Fruit fly (Drosophila melanogaster) whole organism: ENCODE results near the gene Sgs8.

Source experiments
- CG8478 ChIP-seq: fragments of >200 bp; optimal IDR thresholded peaks from 2 replicates; lab custom pipeline; 2018; ENCODE audit warnings: inconsistent platforms
- Dll ChIP-seq: fragments of >200 bp; optimal IDR thresholded peaks from 2 replicates; lab custom pipeline; 2017
- EcR ChIP-seq, 2 experiments: fragments of >200 bp; optimal IDR thresholded peaks; 2 replicates each; lab custom pipeline; 2017; ENCODE audit warnings: missing biosample characterization in 2 of 2, missing genetic modification characterization in 2 of 2, missing genetic modification reagents in 2 of 2
- pan ChIP-seq: fragments of >200 bp; optimal IDR thresholded peaks from 2 replicates; lab custom pipeline; 2017
- psq ChIP-seq: fragments of >200 bp; optimal IDR thresholded peaks from 2 replicates; lab custom pipeline; 2017
- usp ChIP-seq: fragments of >200 bp; optimal IDR thresholded peaks from 2 replicates; lab custom pipeline; 2017; ENCODE audit warnings: missing biosample characterization, missing genetic modification characterization, mixed read lengths

Gene Sgs8

DNA sequence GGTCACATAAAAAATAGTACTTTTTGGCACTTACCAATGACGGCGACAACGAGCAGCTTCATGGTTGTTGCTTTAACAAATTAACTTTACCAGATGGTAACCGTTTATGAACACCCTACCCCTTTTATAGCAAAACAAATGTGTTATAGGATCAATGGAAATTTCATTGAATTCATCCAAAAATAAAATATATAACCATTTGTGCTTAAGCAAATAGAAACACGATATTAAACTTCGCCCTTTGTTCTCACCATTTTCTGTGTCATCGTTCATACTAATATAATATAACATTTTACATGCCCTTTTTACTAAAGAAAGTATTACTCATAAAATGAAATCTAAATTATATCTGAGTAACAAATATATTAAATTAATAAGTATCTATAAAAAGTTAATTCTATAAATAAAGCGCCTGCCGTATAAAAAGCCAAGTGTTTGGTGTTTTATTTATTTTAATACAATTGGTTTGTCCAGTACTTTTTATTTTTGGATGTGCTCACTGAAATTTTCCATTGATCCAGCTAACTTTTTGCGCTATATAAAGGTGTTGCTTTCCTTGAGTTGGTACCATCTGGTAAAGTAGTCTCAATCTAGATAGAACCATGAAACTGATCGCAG, at the start of gene Sgs8, which contains the start of gene Sgs7:
Sgs8 (minus strand) TSS at position 101 of the 618 bp plus-strand sequence.
Sgs7 (plus strand) TSS at position 568 of the 618 bp plus-strand sequence.
- TF ChIP-seq pan (lab: Kevin White, UChicago) (no peak), usp (GFP tag; lab: Kevin White, UChicago) (no peak), CG8478 (no peak), EcR (GFP tag; optimal IDR thresholded peaks at IDR 0.05; lab: Kevin White, UChicago) (no peak), psq (no peak), Dll (lab: Kevin White, UChicago) (no peak)

DNA sequence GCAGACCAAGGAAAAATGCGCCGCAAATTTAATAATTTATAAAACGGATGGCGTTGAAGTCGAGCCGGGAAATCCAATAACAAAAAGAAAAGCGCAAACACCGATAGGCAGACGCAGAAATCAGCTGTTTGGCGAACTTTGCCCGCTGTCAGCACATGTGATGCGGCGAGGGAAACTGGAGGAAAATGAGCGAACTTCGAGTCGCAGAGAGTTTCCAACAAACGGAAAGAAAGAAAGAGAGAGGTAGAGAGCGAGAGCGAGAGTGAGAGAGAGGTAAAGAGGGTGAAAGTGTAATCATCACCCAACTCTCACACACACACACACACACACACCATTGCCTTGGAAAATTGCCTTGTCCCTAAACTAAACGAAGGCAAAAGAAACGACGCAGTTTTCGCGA, 48.0 kb upstream of the Sgs8 start:
- TF ChIP-seq CG8478 (no peak), pan (lab: Kevin White, UChicago) (no peak), Dll (lab: Kevin White, UChicago) (no peak), EcR (GFP tag; optimal IDR thresholded peaks at IDR 0.05; lab: Kevin White, UChicago) (no peak), usp (GFP tag; lab: Kevin White, UChicago) (no peak), psq (no peak)

DNA sequence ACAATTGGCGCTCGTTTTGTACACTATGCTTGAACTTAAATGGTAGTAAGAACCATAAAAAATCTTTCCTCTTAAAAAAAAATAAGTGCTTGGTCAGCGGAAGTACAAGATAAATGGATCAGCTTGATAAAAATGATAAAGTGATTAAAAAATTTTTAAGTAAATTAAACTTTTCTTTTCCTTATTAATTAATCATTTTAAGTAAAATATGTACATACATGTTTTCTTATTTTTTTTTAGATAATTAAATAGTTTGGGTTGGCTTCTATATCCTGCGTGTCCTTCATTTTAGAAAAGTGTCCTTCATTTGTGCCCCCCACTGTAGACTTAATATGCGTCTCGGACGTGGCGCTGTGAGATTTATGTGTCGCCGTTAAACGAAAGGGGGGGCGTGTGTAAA, 47.4 kb upstream of the Sgs8 start:
- TF ChIP-seq CG8478 = no peak
- no peak for TF ChIP-seq psq
- TF ChIP-seq Dll (lab: Kevin White, UChicago) = no peak

DNA sequence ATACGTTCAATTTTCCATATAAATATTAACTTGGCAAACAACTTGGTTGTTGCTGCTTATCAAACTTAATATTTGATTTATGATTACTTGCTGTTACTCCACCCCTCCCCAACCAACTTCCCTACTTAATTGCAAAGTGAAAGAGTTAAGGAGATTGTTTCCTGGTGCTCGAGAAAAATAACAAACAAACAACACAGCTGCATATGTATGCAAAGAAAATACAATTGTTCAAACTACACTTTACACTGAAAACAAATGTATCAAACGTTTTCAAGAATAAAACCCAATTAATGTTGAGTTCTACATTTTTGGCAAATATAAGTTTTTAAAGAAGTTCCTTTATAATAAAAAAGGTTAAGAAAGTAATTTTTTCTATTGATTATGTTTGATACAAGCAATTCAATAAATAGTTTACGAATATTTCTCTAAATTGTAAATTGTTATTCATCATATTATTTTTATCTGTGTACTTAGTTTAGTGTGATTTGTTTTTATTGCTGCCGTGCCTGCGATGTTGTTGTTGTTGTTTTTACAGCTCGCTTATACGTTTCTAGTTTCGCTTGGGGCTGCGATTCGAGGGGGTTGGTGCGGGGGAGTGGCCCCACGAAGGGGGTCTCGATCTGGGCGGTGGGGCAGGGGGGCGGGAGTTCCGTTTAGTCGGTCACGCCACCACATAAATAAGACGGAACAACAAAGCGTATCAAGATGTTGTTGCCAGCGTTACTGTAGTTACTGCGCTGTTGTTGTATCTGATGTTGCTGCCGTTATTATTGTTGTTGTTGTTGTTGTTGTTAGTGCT, 46.7 kb upstream of the Sgs8 start:
- TF ChIP-seq usp (GFP tag; lab: Kevin White, UChicago) = no peak
- no peak for TF ChIP-seq pan (lab: Kevin White, UChicago)
- TF ChIP-seq CG8478 = no peak
- no peak for TF ChIP-seq psq
- no peak for TF ChIP-seq EcR (GFP tag; optimal IDR thresholded peaks at IDR 0.05; lab: Kevin White, UChicago)
- TF ChIP-seq Dll (lab: Kevin White, UChicago) = no peak

DNA sequence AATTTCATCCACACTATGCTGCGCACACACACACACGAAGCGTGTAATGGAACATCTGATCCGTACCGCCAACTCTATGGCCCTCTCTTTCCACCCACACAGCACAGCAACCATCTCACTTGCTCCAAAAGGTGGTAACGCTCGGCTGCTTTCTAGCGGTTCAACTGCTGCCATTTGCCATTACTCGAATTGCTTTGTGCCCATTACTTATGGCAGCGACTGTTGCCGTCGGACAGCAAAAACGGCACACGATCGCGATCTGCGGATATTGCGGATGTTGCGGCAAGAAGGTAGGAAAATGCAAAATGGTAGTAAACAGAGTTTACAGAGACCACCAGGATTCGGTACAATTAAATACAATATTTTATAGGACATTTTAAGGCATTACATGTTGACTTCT, 45.6 kb upstream of the Sgs8 start:
- no peak for TF ChIP-seq CG8478
- TF ChIP-seq Dll (lab: Kevin White, UChicago) = no peak
- no peak for TF ChIP-seq psq
- TF ChIP-seq usp (GFP tag; lab: Kevin White, UChicago) = no peak
- TF ChIP-seq pan (lab: Kevin White, UChicago) = no peak
- no peak for TF ChIP-seq EcR (GFP tag; optimal IDR thresholded peaks at IDR 0.05; lab: Kevin White, UChicago)

DNA sequence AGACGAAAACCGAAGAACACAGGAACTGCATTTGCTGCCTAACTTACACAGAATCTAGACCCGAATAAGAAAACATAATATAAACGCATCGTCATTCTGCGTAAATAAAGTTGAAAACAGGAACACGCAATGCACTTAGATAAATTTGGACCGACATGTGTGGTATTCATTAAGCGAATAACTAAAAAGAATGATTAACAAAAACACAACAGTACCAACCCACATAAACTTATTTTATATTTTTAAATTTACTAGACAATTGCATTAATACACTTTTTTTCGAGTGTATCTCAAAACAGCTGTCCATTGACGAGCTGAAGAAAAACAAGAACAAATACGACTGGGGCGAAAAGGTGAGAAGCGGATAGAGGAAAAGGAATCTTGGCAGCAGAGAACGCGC, 45.1 kb upstream of the Sgs8 start:
- TF ChIP-seq EcR (GFP tag; optimal IDR thresholded peaks at IDR 0.05; lab: Kevin White, UChicago) (no peak), pan (lab: Kevin White, UChicago) (no peak), CG8478 (no peak), psq (no peak), Dll (lab: Kevin White, UChicago) (no peak), usp (GFP tag; lab: Kevin White, UChicago) (no peak)

DNA sequence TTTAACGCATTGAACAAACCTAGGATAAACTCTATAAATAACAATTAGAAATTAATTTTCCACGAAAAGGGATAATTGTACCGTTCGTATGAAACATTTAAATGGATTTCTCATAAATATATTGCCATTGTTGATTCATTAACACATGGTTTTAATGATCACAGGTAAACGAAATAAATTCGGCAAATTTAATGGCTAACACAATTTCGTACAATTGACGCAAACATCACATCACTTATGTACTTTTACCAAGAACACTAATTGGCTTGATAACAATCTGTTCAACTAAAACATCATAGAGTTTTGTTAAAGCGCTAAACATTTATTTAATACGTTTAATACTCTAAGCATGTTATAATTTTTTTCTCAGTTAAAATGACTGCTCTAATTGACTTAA, 44.5 kb upstream of the Sgs8 start:
- no peak for TF ChIP-seq Dll (lab: Kevin White, UChicago)
- TF ChIP-seq EcR (GFP tag; optimal IDR thresholded peaks at IDR 0.05; lab: Kevin White, UChicago) = no peak
- TF ChIP-seq psq = no peak
- TF ChIP-seq pan (lab: Kevin White, UChicago) = no peak
- TF ChIP-seq CG8478 = no peak
- no peak for TF ChIP-seq usp (GFP tag; lab: Kevin White, UChicago)

DNA sequence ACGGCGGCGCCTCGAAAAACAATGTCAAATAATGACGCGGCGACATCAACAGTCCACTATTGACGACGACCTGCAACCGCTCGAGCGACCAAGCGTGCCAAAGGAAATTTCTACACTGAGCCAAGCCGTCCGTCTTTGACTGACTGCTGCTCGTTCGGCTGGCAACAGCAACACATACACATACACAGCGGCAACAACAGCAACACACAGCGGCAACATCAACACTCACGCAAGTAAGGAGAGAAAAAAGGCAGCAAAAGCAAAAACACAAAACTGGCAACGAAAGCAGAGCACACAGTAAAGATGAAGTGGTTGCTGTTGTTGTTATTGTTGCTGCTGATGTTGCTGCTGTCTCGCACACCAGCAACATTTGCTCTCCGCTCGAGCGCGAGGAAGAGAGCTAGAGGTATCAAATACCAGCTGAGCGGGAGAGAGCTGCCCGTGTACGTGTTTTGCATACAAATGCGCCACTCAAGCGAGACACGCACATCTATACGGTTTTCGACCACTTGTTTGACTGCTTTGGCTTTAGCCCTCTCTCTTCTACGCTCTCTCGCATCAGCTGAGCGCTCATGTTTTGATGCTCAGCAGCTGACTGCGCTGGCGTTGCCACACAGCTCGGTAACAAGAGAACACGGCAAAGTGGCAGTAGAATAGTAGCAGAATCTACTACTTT, 43.9 kb upstream of the Sgs8 start:
- TF ChIP-seq CG8478 (peak; percentile 56), Dll (lab: Kevin White, UChicago) (peak; percentile 98), pan (lab: Kevin White, UChicago) (no peak)

DNA sequence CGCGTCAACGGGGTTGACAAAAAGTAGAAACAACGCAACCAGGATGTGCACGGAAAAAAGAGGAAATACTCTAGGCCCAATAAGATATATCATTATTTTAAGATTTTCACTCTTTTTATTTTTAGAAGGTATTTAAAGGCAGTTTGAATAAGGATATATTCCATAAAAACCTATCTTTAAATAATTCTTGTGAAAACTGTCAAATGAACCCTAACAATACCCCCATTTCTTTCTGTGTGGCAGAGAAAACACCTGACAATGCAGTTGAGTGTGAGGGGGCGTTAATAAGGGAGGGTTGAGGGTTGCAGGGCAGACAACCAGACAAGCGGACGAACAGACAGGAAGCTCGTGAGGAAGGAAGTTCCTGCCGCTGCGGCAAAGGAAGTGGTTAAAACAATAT, 42.8 kb upstream of the Sgs8 start:
- TF ChIP-seq psq = no peak
- TF ChIP-seq usp (GFP tag; lab: Kevin White, UChicago) = no peak
- no peak for TF ChIP-seq pan (lab: Kevin White, UChicago)

DNA sequence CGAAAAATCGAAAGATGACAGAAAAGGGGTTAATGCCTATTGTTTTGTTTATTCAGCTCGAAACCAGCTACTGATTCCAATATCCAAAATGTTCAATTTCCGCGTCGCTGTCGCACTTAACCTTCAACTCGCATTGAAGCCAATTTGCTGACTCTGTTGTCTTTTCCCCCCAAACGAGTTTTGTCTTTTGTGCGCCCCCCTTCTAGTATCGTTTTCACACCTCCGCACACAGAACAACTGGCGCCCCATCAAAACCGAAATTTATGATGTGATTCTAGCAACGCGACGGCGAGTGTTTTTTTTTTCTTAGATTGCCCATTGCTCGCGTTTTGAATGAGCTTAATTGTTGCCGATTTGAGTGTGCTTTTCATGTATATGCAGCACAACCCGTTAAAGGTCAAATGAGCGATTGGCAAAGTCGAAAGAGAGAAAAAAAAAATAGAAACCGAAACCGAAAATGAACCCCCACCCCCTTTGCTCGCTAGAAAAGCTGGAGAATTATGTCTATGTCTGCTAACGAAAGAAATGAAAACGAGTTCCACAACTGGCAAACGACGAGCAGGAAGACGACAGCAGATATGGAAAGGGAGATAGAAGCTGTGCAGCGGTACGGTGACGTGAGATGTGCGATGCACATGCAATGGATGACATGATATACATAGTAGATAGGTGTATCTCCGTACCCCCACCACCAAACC, 41.3 kb upstream of the Sgs8 start:
- no peak for TF ChIP-seq Dll (lab: Kevin White, UChicago)
- no peak for TF ChIP-seq CG8478
- TF ChIP-seq EcR (GFP tag; optimal IDR thresholded peaks at IDR 0.05; lab: Kevin White, UChicago) = no peak
- TF ChIP-seq pan (lab: Kevin White, UChicago) = no peak
- TF ChIP-seq psq = no peak
- TF ChIP-seq usp (GFP tag; lab: Kevin White, UChicago) = no peak

DNA sequence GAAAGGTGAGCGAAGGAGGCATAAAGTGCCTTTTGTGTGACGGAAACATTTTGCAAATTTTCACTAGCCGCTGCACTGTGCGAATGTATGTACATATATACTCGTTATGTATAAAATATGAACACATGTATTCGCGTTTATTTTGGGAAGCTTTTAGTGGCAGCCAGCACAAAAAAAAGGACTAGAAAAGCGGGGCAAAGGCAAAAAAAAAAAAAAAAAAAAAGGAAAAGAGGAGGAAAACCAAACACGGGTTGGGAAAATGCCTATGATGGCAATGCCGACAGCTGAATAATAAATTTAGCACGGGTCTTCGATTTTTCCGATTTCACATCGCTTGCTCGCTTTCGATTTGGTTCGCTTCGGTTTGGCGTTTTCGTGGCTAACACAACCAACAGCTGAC, 40.2 kb upstream of the Sgs8 start:
- TF ChIP-seq psq = no peak
- TF ChIP-seq Dll (lab: Kevin White, UChicago) = no peak
- no peak for TF ChIP-seq CG8478
- no peak for TF ChIP-seq EcR (GFP tag; optimal IDR thresholded peaks at IDR 0.05; lab: Kevin White, UChicago)
- TF ChIP-seq usp (GFP tag; lab: Kevin White, UChicago) = no peak
- no peak for TF ChIP-seq pan (lab: Kevin White, UChicago)

DNA sequence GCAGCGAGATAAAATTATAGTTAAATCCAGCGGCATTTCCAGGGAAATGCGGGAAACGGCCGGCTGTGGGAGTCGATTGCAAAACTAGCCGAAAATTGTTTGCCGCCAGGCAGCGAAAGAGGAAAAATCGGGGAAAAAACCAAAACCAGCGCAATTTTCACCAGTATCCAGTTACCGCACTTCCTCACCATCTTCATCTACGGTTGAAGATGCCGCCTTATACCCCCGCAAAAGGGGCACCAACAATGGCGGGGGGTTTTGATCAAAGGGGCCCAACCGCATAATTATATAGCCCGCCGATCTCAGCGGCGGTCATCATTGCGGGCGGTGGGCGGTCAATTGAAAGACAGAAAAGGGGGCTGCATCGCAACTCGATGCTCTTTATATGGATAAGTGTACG, 38.8 kb upstream of the Sgs8 start:
- no peak for TF ChIP-seq CG8478
- no peak for TF ChIP-seq Dll (lab: Kevin White, UChicago)
- TF ChIP-seq EcR (GFP tag; optimal IDR thresholded peaks at IDR 0.05; lab: Kevin White, UChicago) = no peak
- TF ChIP-seq pan (lab: Kevin White, UChicago) = no peak
- TF ChIP-seq psq = no peak
